Worm (Caenorhabditis elegans): Measurements from ENCODE around the gene tomm-7.

tomm-7 gene

DNA sequence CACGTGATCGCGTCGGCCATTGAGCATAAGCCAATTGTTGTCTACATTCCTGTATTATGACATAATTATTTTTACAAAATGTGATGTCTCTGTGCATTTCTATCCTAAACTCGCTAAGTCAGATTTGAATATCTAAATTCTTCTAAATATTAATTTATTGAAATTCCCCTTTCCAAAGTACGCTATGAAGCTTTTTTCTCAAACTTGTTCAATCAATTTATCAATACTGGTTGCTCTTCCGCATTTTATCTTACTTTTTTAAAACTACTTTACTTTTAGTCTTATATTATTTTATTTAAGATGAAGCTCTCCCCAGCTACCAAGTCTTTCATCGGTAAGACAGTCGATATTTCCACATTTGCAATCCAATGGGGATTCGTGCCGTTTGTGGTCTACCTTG is at the start of gene tomm-7:
TSS of gene tomm-7 (plus strand) at position 301 of the 400 bp plus-strand sequence.
- no peak for TF ChIP-seq snpc-4 (tag; optimal IDR thresholded peaks at IDR 0.05)
- TF ChIP-seq sem-2 (GFP tag; optimal IDR thresholded peaks at IDR 0.05) = no peak
- TF ChIP-seq zip-8 (tag; optimal IDR thresholded peaks at IDR 0.05) = no peak
- no peak for TF ChIP-seq ceh-43 (GFP tag; optimal IDR thresholded peaks at IDR 0.05)
- no peak for TF ChIP-seq lin-13 (tag; optimal IDR thresholded peaks at IDR 0.05)
- no peak for TF ChIP-seq tbx-8 (GFP tag; optimal IDR thresholded peaks at IDR 0.05)
- TF ChIP-seq sptf-1 (tag; optimal IDR thresholded peaks at IDR 0.05) = no peak
- no peak for TF ChIP-seq cnd-1 (tag; optimal IDR thresholded peaks at IDR 0.05)
- no peak for TF ChIP-seq flh-1 (GFP tag; optimal IDR thresholded peaks at IDR 0.05)
- TF ChIP-seq M03D4.4 (tag; optimal IDR thresholded peaks at IDR 0.05) = no peak
- no peak for TF ChIP-seq ham-2 (GFP tag; optimal IDR thresholded peaks at IDR 0.05)
- no peak for TF ChIP-seq mab-5 (tag; optimal IDR thresholded peaks at IDR 0.05)
- no peak for TF ChIP-seq unc-120 (tag; optimal IDR thresholded peaks at IDR 0.05; ENCODE audit: poor library complexity, severe bottlenecking)

DNA sequence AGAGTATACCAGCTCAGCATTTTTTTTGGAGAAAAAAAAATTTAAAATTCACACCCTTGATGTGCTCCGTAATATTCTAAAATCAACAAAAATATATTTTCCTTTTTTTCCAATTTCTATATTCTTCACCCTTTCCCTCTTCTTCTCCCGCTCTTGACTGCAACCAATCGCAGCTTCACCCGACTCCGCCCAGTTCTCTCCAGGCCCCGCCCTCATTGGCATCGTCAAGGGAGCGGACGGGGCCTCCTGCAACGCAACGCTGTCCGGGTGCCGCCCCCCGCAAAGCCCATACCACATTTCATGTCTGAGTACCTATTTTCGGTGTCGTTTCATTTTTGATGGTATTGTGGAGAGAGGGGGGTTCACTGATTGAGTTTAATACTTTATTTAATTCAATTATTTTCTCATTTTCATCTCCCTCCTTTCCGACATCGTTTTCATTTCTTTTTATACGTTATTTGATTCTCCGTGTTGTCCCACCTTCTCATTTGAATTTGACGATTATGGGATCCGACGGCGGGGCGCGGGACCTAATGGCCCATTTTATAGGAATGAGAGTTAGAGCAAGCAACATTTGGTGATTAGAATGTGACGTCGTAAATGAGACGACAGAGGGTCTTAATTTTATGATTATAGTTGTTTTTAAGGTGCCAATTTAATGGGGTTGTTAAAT is 47.1 kb upstream of the tomm-7 start:
- TF ChIP-seq flh-1 (GFP tag; optimal IDR thresholded peaks at IDR 0.05) (no peak), lsy-2 (tag; optimal IDR thresholded peaks at IDR 0.05) (peak; percentile 65)

DNA sequence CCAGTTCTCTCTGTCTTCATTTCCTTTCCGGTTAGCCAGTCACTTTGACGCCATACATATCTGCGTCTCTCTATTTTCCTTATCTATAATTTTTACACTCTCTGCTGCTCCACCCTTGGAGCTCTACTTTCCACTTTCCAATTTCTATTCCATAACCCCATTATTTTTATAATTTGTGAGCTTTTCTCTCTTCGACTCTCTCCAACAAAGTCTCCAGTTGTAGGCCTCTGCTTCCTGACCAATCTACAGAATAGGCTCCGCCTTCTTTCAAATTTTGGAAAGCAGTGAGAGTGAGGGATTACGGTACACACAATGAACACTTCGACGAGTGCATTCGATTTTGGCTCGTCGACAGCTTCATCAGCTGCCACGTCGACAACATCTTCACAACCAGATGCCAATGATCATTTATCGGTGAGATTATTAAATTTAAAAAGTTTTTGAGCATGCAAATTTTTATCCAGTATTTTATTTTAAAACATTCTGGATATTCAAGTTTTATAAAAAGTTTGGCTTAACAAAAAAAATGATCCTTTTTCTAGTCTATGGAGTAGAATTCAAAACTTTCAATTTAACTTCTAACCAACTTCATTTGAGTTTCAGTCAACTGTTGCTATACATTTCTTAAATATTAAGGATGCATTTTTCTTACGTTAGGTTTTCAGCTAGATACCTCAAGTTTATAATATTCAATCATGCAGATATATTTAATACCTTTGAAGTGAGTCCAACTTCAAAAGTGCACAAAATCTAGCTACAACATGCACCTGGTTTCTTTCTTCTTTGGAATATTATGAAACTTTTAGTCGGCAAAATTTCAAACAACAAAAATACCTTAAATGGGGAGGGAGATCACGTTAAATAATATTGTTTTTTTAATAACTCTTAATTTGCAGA is 45.0 kb upstream of the tomm-7 start, which contains the start of gene egl-5:
TSS of gene egl-5 (plus strand) at position 216 of the 897 bp plus-strand sequence.
- TF ChIP-seq ztf-11 (tag; optimal IDR thresholded peaks at IDR 0.05) (no peak), zip-8 (tag; optimal IDR thresholded peaks at IDR 0.05) (peak; percentile 100), mab-5 (tag; optimal IDR thresholded peaks at IDR 0.05) (peak; percentile 97), ces-1 (GFP tag; optimal IDR thresholded peaks at IDR 0.05) (peak; percentile 24), elt-3 (tag; optimal IDR thresholded peaks at IDR 0.05) (no peak), ceh-83 (GFP tag; optimal IDR thresholded peaks at IDR 0.05) (no peak), lsy-2 (tag; optimal IDR thresholded peaks at IDR 0.05) (peak; percentile 26), unc-39 (tag; optimal IDR thresholded peaks at IDR 0.05) (no peak)

DNA sequence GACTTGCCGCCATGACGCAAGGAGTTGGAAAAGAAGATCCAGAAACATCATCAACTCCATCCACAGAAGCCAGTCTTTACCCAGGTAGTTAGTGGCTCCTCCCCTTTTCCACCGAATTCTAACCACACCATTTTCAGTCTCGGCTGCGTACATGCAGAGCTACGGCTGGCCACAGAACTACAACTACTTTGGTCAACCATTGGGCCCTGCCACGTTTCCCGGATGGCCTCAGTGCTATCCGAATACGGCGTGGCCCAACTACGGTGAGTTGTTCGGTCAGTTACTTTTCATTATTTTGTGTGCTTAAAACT is 44.4 kb upstream of the tomm-7 start:
- no peak for TF ChIP-seq nhr-2 (tag; optimal IDR thresholded peaks at IDR 0.05)
- TF ChIP-seq mab-5 (tag; optimal IDR thresholded peaks at IDR 0.05) = peak; percentile 96

DNA sequence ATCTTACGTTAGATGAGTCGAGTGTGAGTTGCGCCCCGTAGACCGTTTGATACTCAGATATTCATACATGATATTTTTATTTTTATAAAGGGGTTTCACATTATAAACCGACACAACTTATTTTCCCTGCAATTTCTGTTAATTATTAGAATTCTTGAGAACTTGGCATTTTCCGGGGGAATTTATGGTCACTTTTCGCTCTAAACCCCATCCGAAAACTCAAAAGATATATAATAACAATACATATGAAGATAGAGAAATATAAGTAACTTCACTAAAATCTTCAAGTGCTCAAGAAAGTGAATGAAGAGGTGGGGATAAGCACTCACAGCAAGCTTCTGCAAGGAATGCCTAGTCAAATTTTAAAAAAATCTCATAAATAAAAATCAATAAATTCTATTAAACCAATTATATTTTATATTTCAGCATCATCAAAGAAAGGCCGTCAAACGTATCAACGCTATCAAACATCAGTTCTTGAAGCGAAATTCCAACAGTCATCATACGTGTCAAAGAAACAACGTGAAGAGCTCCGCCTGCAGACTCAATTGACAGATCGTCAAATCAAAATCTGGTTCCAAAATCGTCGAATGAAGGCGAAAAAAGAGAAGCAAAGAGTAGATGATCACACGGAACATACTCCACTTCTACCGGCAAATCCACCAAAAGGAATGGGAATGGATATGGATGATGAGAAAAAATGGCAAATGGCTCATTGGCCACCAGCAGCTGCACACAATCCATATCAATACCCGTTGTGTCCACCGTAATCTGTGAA is 43.7 kb upstream of the tomm-7 start:
- TF ChIP-seq nhr-237 (tag; optimal IDR thresholded peaks at IDR 0.05) (no peak), zip-8 (tag; optimal IDR thresholded peaks at IDR 0.05) (peak; percentile 100), mab-5 (tag; optimal IDR thresholded peaks at IDR 0.05) (peak; percentile 91), nhr-76 (tag; optimal IDR thresholded peaks at IDR 0.05) (no peak)

DNA sequence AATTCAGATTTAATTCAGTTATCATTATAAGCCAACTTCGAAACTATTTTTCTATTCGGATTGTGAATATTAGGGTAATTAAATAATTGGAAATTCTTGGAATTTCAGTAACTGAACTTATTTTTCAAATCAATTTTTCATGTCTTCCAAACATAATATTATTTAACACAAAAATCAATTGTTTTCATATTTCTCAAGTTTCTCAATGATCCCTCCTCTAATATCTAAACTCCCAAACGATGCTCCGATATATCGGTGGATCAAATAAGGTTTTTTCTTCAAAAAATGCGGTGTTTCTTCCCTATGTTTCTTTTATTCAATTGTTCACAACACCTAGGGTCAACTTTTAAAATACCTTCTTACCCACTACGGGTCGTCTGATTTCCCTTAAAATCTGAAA is 43.0 kb upstream of the tomm-7 start:
- TF ChIP-seq zip-8 (tag; optimal IDR thresholded peaks at IDR 0.05) = peak; percentile 100
- TF ChIP-seq nhr-2 (tag; optimal IDR thresholded peaks at IDR 0.05) = no peak
- TF ChIP-seq mep-1 (tag; optimal IDR thresholded peaks at IDR 0.05) = no peak
- peak; percentile 99 for TF ChIP-seq mab-5 (tag; optimal IDR thresholded peaks at IDR 0.05)

DNA sequence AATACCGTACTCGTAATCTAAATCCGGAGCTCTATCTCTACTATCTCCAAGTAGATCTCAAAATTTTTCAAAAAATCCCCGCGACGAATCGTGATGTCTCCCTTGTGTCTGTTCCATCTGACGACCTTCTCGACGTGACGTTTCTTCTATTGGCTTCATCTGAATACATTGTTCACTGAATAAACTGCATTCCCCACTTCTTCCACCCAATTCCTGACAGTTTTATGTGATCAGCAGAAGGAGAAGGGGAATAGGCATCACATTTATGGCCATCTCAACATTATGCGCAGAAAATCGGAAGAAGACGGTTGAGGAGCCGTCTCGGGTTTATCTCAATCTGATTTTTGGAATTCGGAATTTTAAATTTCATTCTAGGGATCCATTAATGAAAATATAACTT is 40.4 kb upstream of the tomm-7 start:
- TF ChIP-seq snpc-4 (tag; optimal IDR thresholded peaks at IDR 0.05) (no peak), elt-3 (tag; optimal IDR thresholded peaks at IDR 0.05) (no peak), hlh-1 (tag; optimal IDR thresholded peaks at IDR 0.05) (no peak), unc-62 (GFP tag; optimal IDR thresholded peaks at IDR 0.05) (no peak), mls-2 (tag; optimal IDR thresholded peaks at IDR 0.05) (no peak), blmp-1 (tag; optimal IDR thresholded peaks at IDR 0.05) (no peak), mab-5 (tag; optimal IDR thresholded peaks at IDR 0.05) (no peak), ces-1 (GFP tag; optimal IDR thresholded peaks at IDR 0.05) (no peak), flh-1 (GFP tag; optimal IDR thresholded peaks at IDR 0.05) (no peak), ceh-39 (tag; optimal IDR thresholded peaks at IDR 0.05) (no peak), ztf-11 (tag; optimal IDR thresholded peaks at IDR 0.05) (no peak), sem-2 (GFP tag; optimal IDR thresholded peaks at IDR 0.05) (no peak)

Measured in whole organism, mixed stage, embryonic.